Worm (Caenorhabditis elegans): ENCODE measurements around the gene cpsf-4.

Gene cpsf-4

DNA sequence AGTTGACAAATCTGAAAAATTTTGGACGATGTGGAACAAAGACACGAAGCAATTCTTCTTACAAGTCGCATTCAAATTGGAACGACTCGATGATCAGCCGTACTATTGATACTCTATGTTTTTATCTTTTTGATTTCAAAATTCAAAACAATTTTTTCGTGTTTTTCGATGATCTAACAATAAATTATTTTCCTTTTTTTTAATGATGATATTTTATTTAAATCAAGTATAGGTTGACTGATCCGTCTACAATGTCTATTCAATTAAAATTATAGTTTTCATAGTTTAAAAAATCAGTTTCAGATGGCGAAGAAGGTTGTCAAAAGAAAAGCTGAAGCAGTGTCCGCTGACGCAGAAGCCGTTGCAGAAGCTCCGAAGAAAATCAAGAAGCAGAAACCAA lies 8.1 kb downstream of the cpsf-4 start, which contains the start of gene rbm-34:
Gene rbm-34, plus strand, starts transcription at position 301 of the 400 bp plus-strand sequence.
- TF ChIP-seq mdl-1 (tag; optimal IDR thresholded peaks at IDR 0.05) (no peak), ztf-4 (tag; optimal IDR thresholded peaks at IDR 0.05) (no peak)

DNA sequence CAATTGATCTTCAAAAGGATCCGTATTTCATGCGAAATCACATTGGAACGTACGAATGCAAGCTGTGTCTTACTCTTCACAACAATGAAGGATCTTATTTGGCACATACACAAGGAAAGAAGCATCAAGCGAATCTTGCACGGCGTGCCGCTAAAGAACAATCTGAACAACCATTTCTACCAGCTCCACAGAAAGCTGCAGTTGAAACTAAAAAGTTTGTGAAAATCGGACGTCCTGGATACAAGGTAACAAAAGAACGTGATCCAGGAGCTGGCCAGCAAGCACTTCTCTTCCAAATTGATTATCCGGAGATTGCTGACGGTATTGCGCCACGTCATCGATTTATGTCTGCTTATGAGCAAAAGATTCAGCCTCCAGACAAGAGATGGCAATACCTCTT lies 8.7 kb downstream of the cpsf-4 start:
- peak; percentile 3 for TF ChIP-seq nhr-129 (tag; optimal IDR thresholded peaks at IDR 0.05)
- TF ChIP-seq snpc-4 (tag; optimal IDR thresholded peaks at IDR 0.05): no peak

DNA sequence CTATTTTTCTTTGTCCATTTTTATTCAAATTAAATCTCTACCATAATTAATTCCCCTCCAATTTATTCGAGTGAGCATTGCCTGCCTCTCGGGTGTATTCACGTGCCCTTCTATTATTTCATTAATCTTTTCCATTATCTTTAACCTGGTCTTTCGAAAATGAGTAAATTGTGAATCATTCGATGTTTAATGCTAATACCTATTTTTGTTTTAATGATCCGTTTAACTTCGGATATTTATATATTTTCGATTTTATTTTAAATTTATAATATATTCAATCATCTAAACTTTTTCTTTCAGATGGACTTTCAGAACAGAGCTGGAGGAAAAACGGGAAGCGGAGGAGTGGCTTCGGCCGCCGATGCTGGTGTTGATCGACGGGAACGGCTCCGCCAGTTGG lies 9.1 kb downstream of the cpsf-4 start, which contains the start of gene repo-1:
Gene repo-1, plus strand, starts transcription at position 301 of the 400 bp plus-strand sequence.
- no peak for TF ChIP-seq mab-5 (tag; optimal IDR thresholded peaks at IDR 0.05)
- no peak for TF ChIP-seq ztf-11 (tag; optimal IDR thresholded peaks at IDR 0.05)
- TF ChIP-seq blmp-1 (tag; optimal IDR thresholded peaks at IDR 0.05; ENCODE audit: insufficient read depth): no peak
- TF ChIP-seq dmd-4 (tag; optimal IDR thresholded peaks at IDR 0.05): no peak
- no peak for TF ChIP-seq alr-1 (tag; optimal IDR thresholded peaks at IDR 0.05)
- TF ChIP-seq elt-1 (tag; optimal IDR thresholded peaks at IDR 0.05): no peak
- no peak for TF ChIP-seq nhr-12 (tag; optimal IDR thresholded peaks at IDR 0.05)
- TF ChIP-seq unc-39 (tag; optimal IDR thresholded peaks at IDR 0.05): no peak
- no peak for TF ChIP-seq sem-4 (tag; optimal IDR thresholded peaks at IDR 0.05)
- no peak for TF ChIP-seq peb-1 (tag; optimal IDR thresholded peaks at IDR 0.05)
- TF ChIP-seq unc-62 (GFP tag; optimal IDR thresholded peaks at IDR 0.05): no peak
- no peak for TF ChIP-seq nhr-237 (tag; optimal IDR thresholded peaks at IDR 0.05)
- TF ChIP-seq gmeb-1 (tag; optimal IDR thresholded peaks at IDR 0.05): no peak
- TF ChIP-seq mdl-1 (tag; optimal IDR thresholded peaks at IDR 0.05): no peak
- TF ChIP-seq nhr-10 (tag; optimal IDR thresholded peaks at IDR 0.05): no peak
- no peak for TF ChIP-seq nhr-6 (tag; optimal IDR thresholded peaks at IDR 0.05)
- no peak for TF ChIP-seq lin-39 (tag; optimal IDR thresholded peaks at IDR 0.05)
- TF ChIP-seq nhr-129 (tag; optimal IDR thresholded peaks at IDR 0.05): no peak
- no peak for TF ChIP-seq nhr-21 (tag; optimal IDR thresholded peaks at IDR 0.05)
- no peak for TF ChIP-seq skn-1 (tag; optimal IDR thresholded peaks at IDR 0.05)

DNA sequence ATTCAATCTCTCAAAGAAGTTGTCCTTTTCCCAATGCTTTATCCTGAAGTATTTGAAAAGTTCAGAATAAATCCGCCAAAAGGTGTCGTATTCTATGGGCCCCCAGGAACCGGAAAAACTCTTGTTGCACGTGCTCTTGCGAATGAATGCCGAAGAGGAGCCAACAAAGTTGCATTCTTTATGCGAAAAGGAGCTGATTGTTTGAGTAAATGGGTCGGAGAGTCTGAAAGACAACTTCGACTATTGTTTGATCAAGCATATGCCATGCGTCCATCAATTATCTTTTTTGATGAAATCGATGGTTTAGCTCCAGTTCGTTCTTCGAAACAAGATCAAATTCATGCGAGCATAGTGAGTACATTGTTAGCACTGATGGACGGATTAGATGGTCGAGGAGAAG lies 12.4 kb downstream of the cpsf-4 start:
- TF ChIP-seq fos-1 (tag; optimal IDR thresholded peaks at IDR 0.05) (no peak), sma-3 (GFP tag; optimal IDR thresholded peaks at IDR 0.05) (no peak), nhr-6 (tag; optimal IDR thresholded peaks at IDR 0.05) (no peak), nhr-11 (tag; optimal IDR thresholded peaks at IDR 0.05) (no peak), skn-1 (tag; optimal IDR thresholded peaks at IDR 0.05) (no peak), R02D3.7 (tag; optimal IDR thresholded peaks at IDR 0.05) (no peak), F13H6.1 (tag; optimal IDR thresholded peaks at IDR 0.05) (no peak), nhr-23 (tag; optimal IDR thresholded peaks at IDR 0.05) (no peak), unc-39 (tag; optimal IDR thresholded peaks at IDR 0.05) (no peak), C34F6.9 (tag; optimal IDR thresholded peaks at IDR 0.05) (no peak), crh-2 (tag; optimal IDR thresholded peaks at IDR 0.05) (no peak), nhr-10 (tag; optimal IDR thresholded peaks at IDR 0.05) (no peak), sma-9 (GFP tag; optimal IDR thresholded peaks at IDR 0.05) (no peak), sma-9 (tag; optimal IDR thresholded peaks at IDR 0.05) (no peak), unc-55 (GFP tag; optimal IDR thresholded peaks at IDR 0.05) (no peak), ZK546.5 (tag; optimal IDR thresholded peaks at IDR 0.05) (no peak), nhr-12 (tag; optimal IDR thresholded peaks at IDR 0.05) (no peak), mbf-1 (tag; optimal IDR thresholded peaks at IDR 0.05) (no peak)

DNA sequence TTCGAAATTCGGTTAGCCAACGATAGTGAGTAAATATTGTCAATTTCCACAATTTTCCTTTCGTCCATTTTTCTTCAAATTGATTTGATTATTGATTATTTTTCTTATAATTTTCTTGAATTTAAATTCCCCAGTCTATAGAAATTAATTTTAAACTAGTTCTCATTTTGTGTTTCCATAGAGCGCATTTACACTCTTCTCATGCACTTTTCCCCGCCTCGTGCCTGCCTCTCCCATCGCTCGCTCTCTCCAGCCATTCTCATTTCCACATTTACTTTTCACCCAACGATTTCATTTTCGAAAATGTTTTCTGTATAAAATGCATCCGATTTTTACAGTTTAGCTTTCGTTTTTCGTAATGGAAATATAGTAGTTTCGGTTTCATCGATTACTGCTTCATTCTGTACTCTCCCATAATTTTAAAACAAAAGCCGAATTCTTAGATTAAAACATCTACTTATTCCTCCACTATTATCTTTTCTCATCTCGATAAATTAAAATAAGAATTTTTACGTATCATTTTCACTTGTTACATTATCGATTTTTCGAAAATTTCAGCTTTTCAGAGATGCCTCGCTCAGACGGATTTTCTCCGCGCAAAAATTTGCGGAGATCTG lies 14.2 kb downstream of the cpsf-4 start, which contains the start of gene lex-1:
Gene lex-1, plus strand, starts transcription at position 567 of the 617 bp plus-strand sequence.
- TF ChIP-seq unc-55 (GFP tag; optimal IDR thresholded peaks at IDR 0.05): peak; percentile 72
- TF ChIP-seq C34F6.9 (tag; optimal IDR thresholded peaks at IDR 0.05): peak; percentile 60
- peak; percentile 34 for TF ChIP-seq lin-13 (GFP tag; optimal IDR thresholded peaks at IDR 0.05)
- TF ChIP-seq ZK546.5 (tag; optimal IDR thresholded peaks at IDR 0.05): no peak
- TF ChIP-seq fos-1 (tag; optimal IDR thresholded peaks at IDR 0.05): peak; percentile 26
- peak in 1 of 2 experiments; percentile 66 for TF ChIP-seq lsy-2 (tag; optimal IDR thresholded peaks at IDR 0.05)
- TF ChIP-seq mdl-1 (tag; optimal IDR thresholded peaks at IDR 0.05): peak in 1 of 2 experiments; percentile 37
- TF ChIP-seq nhr-21 (tag; optimal IDR thresholded peaks at IDR 0.05): no peak
- peak; percentile 71 for TF ChIP-seq nhr-129 (tag; optimal IDR thresholded peaks at IDR 0.05)
- TF ChIP-seq peb-1 (tag; optimal IDR thresholded peaks at IDR 0.05): no peak
- peak; percentile 66 for TF ChIP-seq gmeb-1 (tag; optimal IDR thresholded peaks at IDR 0.05)
- peak; percentile 10 for TF ChIP-seq crh-2 (tag; optimal IDR thresholded peaks at IDR 0.05)
- no peak for TF ChIP-seq nhr-12 (tag; optimal IDR thresholded peaks at IDR 0.05)
- TF ChIP-seq nhr-23 (tag; optimal IDR thresholded peaks at IDR 0.05): no peak

Data from whole organism, L2 larva.